Fruit fly (Drosophila melanogaster): ENCODE data around the gene CG31668.

Gene CG31668

dm6 chr2L:2217067-2217684 is 11.2 kb upstream of the CG31668 start, which contains the start of the genes CG15386, CG42371 and mio (continued):
- TF ChIP-seq CG42726 (GFP tag; IDR thresholded peaks at IDR 0.05; ENCODE audit: partially characterized antibody) (0 out of 2 replicates have a peak, but pooled peaks have one; percentile 40), CG32772 (GFP tag; IDR thresholded peaks at IDR 0.05) (no peak), wdn (GFP tag; IDR thresholded peaks at IDR 0.05) (0 out of 2 replicates have a peak, but pooled peaks have one; percentile 19), CG2129 (GFP tag; IDR thresholded peaks at IDR 0.05; ENCODE audit: partially characterized antibody) (no peak), CG2712 (tag; optimal IDR thresholded peaks at IDR 0.05) (peak; percentile 2), nmo (GFP tag; optimal IDR thresholded peaks at IDR 0.05) (peak; percentile 26), cwo (GFP tag; optimal IDR thresholded peaks at IDR 0.05) (peak; percentile 57), Dll (GFP tag; IDR thresholded peaks at IDR 0.05; ENCODE audit: partially characterized antibody) (peak; percentile 61; the same call in 2 of the 4 replicates), bbx (GFP tag; IDR thresholded peaks at IDR 0.05; ENCODE audit: partially characterized antibody) (peak; percentile 53; the same call in 1 of the 2 replicates), CG2120 (GFP tag; optimal IDR thresholded peaks at IDR 0.05) (peak; percentile 54), CG15514 (GFP tag; optimal IDR thresholded peaks at IDR 0.05) (peak; percentile 34), her (GFP tag; optimal IDR thresholded peaks at IDR 0.05) (peak; percentile 11), Adf1 (GFP tag; IDR thresholded peaks at IDR 0.05) (no peak), Dp (GFP tag; optimal IDR thresholded peaks at IDR 0.05) (peak; percentile 24), CG4707 (GFP tag; optimal IDR thresholded peaks at IDR 0.05) (no peak), CG1602 (GFP tag; optimal IDR thresholded peaks at IDR 0.05) (no peak), Sry-δ (GFP tag; optimal IDR thresholded peaks at IDR 0.05) (peak; percentile 55), rib (GFP tag; IDR thresholded peaks at IDR 0.05) (0 out of 2 replicates have a peak, but pooled peaks have one; percentile 19), CG17829 (tag; optimal IDR thresholded peaks at IDR 0.05) (peak; percentile 12), lbe (GFP tag; optimal IDR thresholded peaks at IDR 0.05) (peak; percentile 22), CG18599 (GFP tag; optimal IDR thresholded peaks at IDR 0.05) (peak; percentile 0), CG4617 (GFP tag; optimal IDR thresholded peaks at IDR 0.05; ENCODE audit: borderline replicate concordance) (peak; percentile 73), Dref (GFP tag; IDR thresholded peaks at IDR 0.05) (peak; percentile 81), CG4328 (GFP tag; optimal IDR thresholded peaks at IDR 0.05) (no peak), Aef1 (GFP tag; IDR thresholded peaks at IDR 0.05) (no peak), aop (GFP tag; IDR thresholded peaks at IDR 0.05) (no peak), HmgZ (tag; optimal IDR thresholded peaks at IDR 0.05) (peak; percentile 51), ash1 (GFP tag; optimal IDR thresholded peaks at IDR 0.05) (no peak), Max (GFP tag; optimal IDR thresholded peaks at IDR 0.05) (peak; percentile 63), CG12299 (tag; optimal IDR thresholded peaks at IDR 0.05) (no peak), CG11085 (GFP tag; IDR thresholded peaks at IDR 0.05) (no peak), mirr (GFP tag; optimal IDR thresholded peaks at IDR 0.05) (peak; percentile 47), MTF-1 (GFP tag; optimal IDR thresholded peaks at IDR 0.05; ENCODE audit: borderline replicate concordance) (peak; percentile 14), Ets97D (GFP tag; optimal IDR thresholded peaks at IDR 0.05) (peak; percentile 52), MBD-R2 (GFP tag; IDR thresholded peaks at IDR 0.05) (peak; percentile 98), sqz (GFP tag; optimal IDR thresholded peaks at IDR 0.05) (peak; percentile 49), zfh2 (GFP tag; optimal IDR thresholded peaks at IDR 0.05) (peak; percentile 16), CG32532 (GFP tag; IDR thresholded peaks at IDR 0.05) (no peak; the same call in 1 of the 2 replicates), insv (GFP tag; optimal IDR thresholded peaks at IDR 0.05) (peak in 1 of 2 experiments; percentile 50), slbo (GFP tag; IDR thresholded peaks at IDR 0.05) (peak; percentile 19; the same call in 1 of the 2 replicates), CG2116 (GFP tag; optimal IDR thresholded peaks at IDR 0.05) (peak; percentile 47), CG12769 (tag; optimal IDR thresholded peaks at IDR 0.05) (no peak), Dfd (GFP tag; optimal IDR thresholded peaks at IDR 0.05) (no peak), CG34376 (GFP tag; optimal IDR thresholded peaks at IDR 0.05) (peak; percentile 68), chinmo (GFP tag; IDR thresholded peaks at IDR 0.05; ENCODE audit: partially characterized antibody) (peak; percentile 93), esg (GFP tag; conservative IDR thresholded peaks at IDR 0.05) (no peak), Myb (GFP tag; optimal IDR thresholded peaks at IDR 0.05) (peak; percentile 45), CG10431 (GFP tag; optimal IDR thresholded peaks at IDR 0.05) (peak; percentile 100), pum (GFP tag; optimal IDR thresholded peaks at IDR 0.05) (no peak)
